Fruit fly (Drosophila melanogaster): ENCODE measurements around the gene Arglu1.

Arglu1 gene

dm6 chr2L:9984078-9984772 is 46.3 kb upstream of the Arglu1 start, which contains the start of gene bib (continued):
- no peak for TF ChIP-seq knrl (GFP tag; IDR thresholded peaks at IDR 0.05; ENCODE audit: partially characterized antibody)
- TF ChIP-seq btn (GFP tag; optimal IDR thresholded peaks at IDR 0.05): no peak
- TF ChIP-seq prd (optimal IDR thresholded peaks at IDR 0.05): no peak
- TF ChIP-seq prd (GFP tag; IDR thresholded peaks at IDR 0.05): peak; percentile 81
- peak in 1 of 2 experiments; percentile 25 for TF ChIP-seq insv (GFP tag; optimal IDR thresholded peaks at IDR 0.05)
- peak; percentile 52 for TF ChIP-seq CG15514 (GFP tag; optimal IDR thresholded peaks at IDR 0.05)
- TF ChIP-seq twi (tag; optimal IDR thresholded peaks at IDR 0.05): peak; percentile 76
- peak; percentile 78 for TF ChIP-seq CG12104 (GFP tag; optimal IDR thresholded peaks at IDR 0.05)
- TF ChIP-seq CG8359 (GFP tag; optimal IDR thresholded peaks at IDR 0.05; ENCODE audit: borderline replicate concordance): peak; percentile 70
- peak; percentile 32 for TF ChIP-seq CG9797 (GFP tag; optimal IDR thresholded peaks at IDR 0.05)
- peak; percentile 67 for TF ChIP-seq CG6854 (GFP tag; optimal IDR thresholded peaks at IDR 0.05)
- no peak for TF ChIP-seq Neu2 (GFP tag; optimal IDR thresholded peaks at IDR 0.05; ENCODE audit: borderline replicate concordance)
- peak; percentile 9 for TF ChIP-seq mirr (GFP tag; optimal IDR thresholded peaks at IDR 0.05)
- peak; percentile 73 for TF ChIP-seq CG12155 (GFP tag; optimal IDR thresholded peaks at IDR 0.05)
- TF ChIP-seq CG1024 (GFP tag; IDR thresholded peaks at IDR 0.05): no peak
- TF ChIP-seq GATAe (GFP tag; conservative IDR thresholded peaks at IDR 0.05): no peak
- peak; percentile 34 for TF ChIP-seq CG10565 (GFP tag; optimal IDR thresholded peaks at IDR 0.05)
- TF ChIP-seq Lhr (GFP tag; optimal IDR thresholded peaks at IDR 0.05): peak; percentile 71
- TF ChIP-seq Fer2 (tag; optimal IDR thresholded peaks at IDR 0.05): peak; percentile 36
- peak; percentile 71 for TF ChIP-seq CG18764 (GFP tag; optimal IDR thresholded peaks at IDR 0.05)
- no peak for TF ChIP-seq hbn (GFP tag; IDR thresholded peaks at IDR 0.05; ENCODE audit: partially characterized antibody)
- peak; percentile 91 for TF ChIP-seq CG7839 (tag; optimal IDR thresholded peaks at IDR 0.05)
- TF ChIP-seq Adf1 (GFP tag; IDR thresholded peaks at IDR 0.05): peak; percentile 37; the same call in 1 of the 2 replicates
- TF ChIP-seq CG9727 (GFP tag; optimal IDR thresholded peaks at IDR 0.05): peak; percentile 96
- no peak for TF ChIP-seq gsb (GFP tag; IDR thresholded peaks at IDR 0.05)
- 0 out of 2 replicates have a peak, but pooled peaks have one; percentile 18 for TF ChIP-seq sob (GFP tag; IDR thresholded peaks at IDR 0.05)
- TF ChIP-seq chinmo (GFP tag; IDR thresholded peaks at IDR 0.05; ENCODE audit: partially characterized antibody): no peak
- peak; percentile 93 for TF ChIP-seq trem (tag; optimal IDR thresholded peaks at IDR 0.05)
- TF ChIP-seq eyg (GFP tag; optimal IDR thresholded peaks at IDR 0.05): no peak
- peak; percentile 60 for TF ChIP-seq esg (GFP tag; conservative IDR thresholded peaks at IDR 0.05)
- peak; percentile 78 for TF ChIP-seq sqz (GFP tag; optimal IDR thresholded peaks at IDR 0.05)
- no peak for TF ChIP-seq fu2 (GFP tag; optimal IDR thresholded peaks at IDR 0.05)
- peak; percentile 31 for TF ChIP-seq exex (tag; optimal IDR thresholded peaks at IDR 0.05)
- TF ChIP-seq bab2 (GFP tag; optimal IDR thresholded peaks at IDR 0.05): no peak
- peak; percentile 94 for TF ChIP-seq pfk (GFP tag; optimal IDR thresholded peaks at IDR 0.05)
- 0 out of 2 replicates have a peak, but pooled peaks have one; percentile 31 for TF ChIP-seq H2.0 (GFP tag; IDR thresholded peaks at IDR 0.05)
- peak; percentile 69 for TF ChIP-seq CG11695 (GFP tag; IDR thresholded peaks at IDR 0.05)
- TF ChIP-seq Ravus (GFP tag; IDR thresholded peaks at IDR 0.05): peak; percentile 34
- TF ChIP-seq CG1832 (GFP tag; optimal IDR thresholded peaks at IDR 0.05): no peak
- TF ChIP-seq CG5245 (GFP tag; optimal IDR thresholded peaks at IDR 0.05): peak; percentile 53
- TF ChIP-seq corto (GFP tag; optimal IDR thresholded peaks at IDR 0.05): peak; percentile 87
- TF ChIP-seq pb (GFP tag; optimal IDR thresholded peaks at IDR 0.05): no peak
- TF ChIP-seq vfl (GFP tag; optimal IDR thresholded peaks at IDR 0.05): peak; percentile 23
- no peak for TF ChIP-seq Optix (GFP tag; IDR thresholded peaks at IDR 0.05)
- peak; percentile 69 for TF ChIP-seq CG4820 (GFP tag; optimal IDR thresholded peaks at IDR 0.05)
- TF ChIP-seq CG10462 (GFP tag; optimal IDR thresholded peaks at IDR 0.05): peak; percentile 82
- peak; percentile 38; the same call in 1 of the 3 replicates for TF ChIP-seq sr (GFP tag; IDR thresholded peaks at IDR 0.05)
- peak; percentile 87 for TF ChIP-seq grau (tag; optimal IDR thresholded peaks at IDR 0.05)
- TF ChIP-seq Lpt (GFP tag; optimal IDR thresholded peaks at IDR 0.05): no peak
- peak; percentile 62 for TF ChIP-seq CG12299 (tag; optimal IDR thresholded peaks at IDR 0.05)
